Fruit fly (Drosophila melanogaster): Measurements from ENCODE around the gene CG11267.

Gene CG11267

DNA sequence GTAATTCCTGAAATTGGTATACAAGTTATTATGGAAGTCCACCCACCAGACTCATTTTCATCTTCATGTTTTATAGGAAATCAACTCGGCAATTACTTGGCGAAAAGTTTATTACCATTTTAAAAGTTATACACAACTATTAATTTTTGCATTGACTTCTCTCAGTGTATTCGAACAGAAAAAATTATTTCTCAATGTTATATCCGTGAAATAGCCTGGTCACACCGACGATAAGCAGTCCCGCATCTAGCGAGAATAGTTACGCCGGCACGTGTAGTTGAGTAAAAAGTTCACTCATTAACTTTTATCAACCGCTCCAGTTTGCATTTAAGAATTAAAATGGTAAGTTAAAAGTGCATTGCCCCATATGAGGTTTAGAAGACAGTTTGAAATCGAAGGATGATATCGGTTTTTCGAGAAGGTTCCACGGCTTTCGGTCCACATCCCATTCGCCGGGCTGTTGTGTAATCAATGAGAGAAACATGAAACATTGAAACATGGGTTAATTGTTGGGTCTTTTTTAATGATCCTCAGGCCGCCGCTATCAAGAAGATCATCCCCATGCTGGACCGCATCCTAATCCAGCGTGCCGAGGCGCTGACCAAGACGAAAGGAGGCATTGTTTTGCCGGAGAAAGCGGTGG, at the start of gene CG11267:
Gene CG11267, plus strand, starts transcription at position 228 of the 643 bp plus-strand sequence.
- TF ChIP-seq CG12768 (GFP tag; optimal IDR thresholded peaks at IDR 0.05) (peak; percentile 83), pad (GFP tag; optimal IDR thresholded peaks at IDR 0.05) (peak; percentile 68), toe (GFP tag; optimal IDR thresholded peaks at IDR 0.05) (peak; percentile 88), CG7045 (GFP tag; optimal IDR thresholded peaks at IDR 0.05) (peak; percentile 87), CG7101 (tag; optimal IDR thresholded peaks at IDR 0.05) (peak; percentile 72), Mnt (GFP tag; optimal IDR thresholded peaks at IDR 0.05) (peak; percentile 95), Crg-1 (GFP tag; optimal IDR thresholded peaks at IDR 0.05) (no peak), Hr96 (GFP tag; optimal IDR thresholded peaks at IDR 0.05) (peak; percentile 51), kay (GFP tag; ENCODE audit: borderline replicate concordance) (no peak), CG5204 (GFP tag; optimal IDR thresholded peaks at IDR 0.05) (no peak), CG33017 (tag; optimal IDR thresholded peaks at IDR 0.05) (peak; percentile 61), CG11617 (GFP tag; optimal IDR thresholded peaks at IDR 0.05) (peak; percentile 58), CG14711 (tag; optimal IDR thresholded peaks at IDR 0.05) (peak; percentile 79), cic (GFP tag; optimal IDR thresholded peaks at IDR 0.05) (peak; percentile 55), cnc (optimal IDR thresholded peaks at IDR 0.05) (no peak), tj (GFP tag; optimal IDR thresholded peaks at IDR 0.05) (peak; percentile 21), ovo (GFP tag; optimal IDR thresholded peaks at IDR 0.05) (peak; percentile 2), CG1620 (GFP tag; optimal IDR thresholded peaks at IDR 0.05) (peak; percentile 69), bab1 (GFP tag; optimal IDR thresholded peaks at IDR 0.05) (peak; percentile 72), Clk (GFP tag; optimal IDR thresholded peaks at IDR 0.05) (peak; percentile 51)

DNA sequence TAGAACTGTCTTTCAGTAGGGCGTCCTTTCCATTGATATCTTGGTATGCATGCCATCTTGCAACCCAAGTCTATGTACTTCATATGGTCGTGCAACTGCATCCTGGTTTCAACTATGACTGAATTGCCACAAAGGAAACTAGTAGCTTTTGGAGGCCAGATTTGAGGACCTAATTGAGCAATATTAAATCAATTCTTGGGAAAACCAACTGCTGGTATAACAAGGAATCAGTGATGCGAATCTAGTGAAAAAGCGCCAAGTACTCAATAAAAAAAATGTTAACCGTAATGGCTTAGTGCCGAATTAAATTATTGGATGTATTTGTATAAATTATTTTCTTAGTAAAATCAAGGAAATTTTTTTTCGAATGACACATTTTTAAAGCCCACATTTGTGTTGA, 48.2 kb upstream of the CG11267 start, which contains the start of gene Or69a:
Gene Or69a, minus strand, starts transcription at position 101 of the 400 bp plus-strand sequence.
- no peak for TF ChIP-seq CG7101 (tag; optimal IDR thresholded peaks at IDR 0.05)
- TF ChIP-seq tj (GFP tag; optimal IDR thresholded peaks at IDR 0.05) = no peak
- TF ChIP-seq cic (GFP tag; optimal IDR thresholded peaks at IDR 0.05) = no peak
- no peak for TF ChIP-seq CG5204 (GFP tag; optimal IDR thresholded peaks at IDR 0.05)
- no peak for TF ChIP-seq CG33017 (tag; optimal IDR thresholded peaks at IDR 0.05)
- TF ChIP-seq Hr96 (GFP tag; optimal IDR thresholded peaks at IDR 0.05) = no peak
- TF ChIP-seq CG7045 (GFP tag; optimal IDR thresholded peaks at IDR 0.05) = no peak

dm6 chr3L:12972259-12972658, 43.6 kb upstream of the CG11267 start, which contains the start of the genes CG10748 and CG10749:
Gene CG10748 (minus strand): TSS chr3L:12972359.
Gene CG10749 (plus strand): TSS chr3L:12972474.
- no peak for TF ChIP-seq CG1620 (GFP tag; optimal IDR thresholded peaks at IDR 0.05)

DNA sequence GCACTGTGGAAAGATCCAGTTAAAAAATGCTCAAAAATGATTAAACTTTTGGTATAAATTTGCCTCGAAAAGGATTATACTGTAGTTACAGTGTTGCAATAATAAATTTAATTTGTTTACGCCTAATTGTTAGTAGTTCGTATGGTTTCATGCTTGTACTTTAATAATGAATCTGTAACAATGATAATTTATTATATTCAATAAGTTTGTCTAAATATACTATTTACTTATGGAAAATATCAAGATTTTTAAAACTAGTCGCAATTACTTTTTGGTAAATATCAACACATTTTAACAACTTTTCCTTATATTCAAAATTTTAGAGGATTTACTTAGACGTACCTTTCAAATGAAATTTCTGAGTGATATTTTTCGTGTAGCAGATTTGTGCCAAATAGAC, 21.0 kb upstream of the CG11267 start, which contains the start of gene CG11262:
Gene CG11262, plus strand, starts transcription at position 301 of the 400 bp plus-strand sequence.
- TF ChIP-seq CG7045 (GFP tag; optimal IDR thresholded peaks at IDR 0.05) (no peak), tj (GFP tag; optimal IDR thresholded peaks at IDR 0.05) (no peak), CG14711 (tag; optimal IDR thresholded peaks at IDR 0.05) (no peak), CG33017 (tag; optimal IDR thresholded peaks at IDR 0.05) (no peak), CG1620 (GFP tag; optimal IDR thresholded peaks at IDR 0.05) (no peak), CG11617 (GFP tag; optimal IDR thresholded peaks at IDR 0.05) (no peak), pad (GFP tag; optimal IDR thresholded peaks at IDR 0.05) (no peak), Clk (GFP tag; optimal IDR thresholded peaks at IDR 0.05) (no peak), CG5204 (GFP tag; optimal IDR thresholded peaks at IDR 0.05) (no peak), kay (GFP tag; ENCODE audit: borderline replicate concordance) (no peak), CG7101 (tag; optimal IDR thresholded peaks at IDR 0.05) (no peak), Crg-1 (GFP tag; optimal IDR thresholded peaks at IDR 0.05) (no peak), toe (GFP tag; optimal IDR thresholded peaks at IDR 0.05) (no peak)

dm6 chr3L:13006490-13006889, 9.4 kb upstream of the CG11267 start, which contains the start of gene CG11263:
Gene CG11263 (plus strand): TSS chr3L:13006817.
- TF ChIP-seq CG7101 (tag; optimal IDR thresholded peaks at IDR 0.05) (peak; percentile 3), ovo (GFP tag; optimal IDR thresholded peaks at IDR 0.05) (no peak)

DNA sequence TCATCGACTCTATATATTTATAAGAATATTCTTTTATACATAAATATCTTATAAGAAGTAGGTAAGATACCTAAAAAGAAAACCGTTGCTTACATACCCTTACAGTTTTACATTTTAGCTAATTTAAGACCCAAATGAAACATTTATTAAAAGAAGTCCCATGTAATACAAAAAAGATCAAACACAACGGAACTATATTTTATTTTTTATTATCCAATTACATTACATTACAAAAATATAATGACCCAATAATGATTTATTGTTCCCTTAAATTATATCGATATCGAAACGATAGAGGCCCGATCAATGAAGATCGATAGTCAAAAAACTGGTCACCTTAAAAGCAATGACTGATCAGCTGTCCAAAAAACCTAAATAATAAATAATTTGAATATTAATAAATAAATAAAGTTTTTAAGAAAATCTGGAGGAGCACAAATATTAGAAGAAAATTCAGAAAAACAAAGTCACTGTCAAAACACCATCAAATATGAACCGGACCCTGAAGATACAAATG, 7.8 kb upstream of the CG11267 start:
- no peak for TF ChIP-seq CG7045 (GFP tag; optimal IDR thresholded peaks at IDR 0.05)
- TF ChIP-seq bab1 (GFP tag; optimal IDR thresholded peaks at IDR 0.05) = peak; percentile 34
- no peak for TF ChIP-seq cic (GFP tag; optimal IDR thresholded peaks at IDR 0.05)
- TF ChIP-seq CG7101 (tag; optimal IDR thresholded peaks at IDR 0.05) = no peak
- TF ChIP-seq Mnt (GFP tag; optimal IDR thresholded peaks at IDR 0.05) = no peak
- no peak for TF ChIP-seq Crg-1 (GFP tag; optimal IDR thresholded peaks at IDR 0.05)
- peak; percentile 55 for TF ChIP-seq kay (GFP tag; ENCODE audit: borderline replicate concordance)
- no peak for TF ChIP-seq cnc (optimal IDR thresholded peaks at IDR 0.05)
- TF ChIP-seq CG14711 (tag; optimal IDR thresholded peaks at IDR 0.05) = peak; percentile 40
- TF ChIP-seq CG11617 (GFP tag; optimal IDR thresholded peaks at IDR 0.05) = no peak

dm6 chr3L:13011511-13011910, 4.3 kb upstream of the CG11267 start, which contains the start of gene Cul6:
Gene Cul6 (minus strand): TSS chr3L:13011685.
- TF ChIP-seq CG12768 (GFP tag; optimal IDR thresholded peaks at IDR 0.05) (no peak), ovo (GFP tag; optimal IDR thresholded peaks at IDR 0.05) (no peak), CG1620 (GFP tag; optimal IDR thresholded peaks at IDR 0.05) (no peak), tj (GFP tag; optimal IDR thresholded peaks at IDR 0.05) (no peak), CG7101 (tag; optimal IDR thresholded peaks at IDR 0.05) (peak; percentile 11), kay (GFP tag; ENCODE audit: borderline replicate concordance) (peak; percentile 16), bab1 (GFP tag; optimal IDR thresholded peaks at IDR 0.05) (peak; percentile 8), cic (GFP tag; optimal IDR thresholded peaks at IDR 0.05) (no peak), Hr96 (GFP tag; optimal IDR thresholded peaks at IDR 0.05) (no peak), Mnt (GFP tag; optimal IDR thresholded peaks at IDR 0.05) (no peak), CG33017 (tag; optimal IDR thresholded peaks at IDR 0.05) (no peak), Clk (GFP tag; optimal IDR thresholded peaks at IDR 0.05) (no peak), Crg-1 (GFP tag; optimal IDR thresholded peaks at IDR 0.05) (no peak)
